Fruit fly (Drosophila melanogaster) whole organism, prepupa: ENCODE measurements around the gene CG42592.

Source experiments
- CG16779 ChIP-seq: fragments of 200-800 bp; sonication (Bioruptor generic); optimal IDR thresholded peaks from 3 replicates; lab custom pipeline; 2017; ENCODE audit warnings: missing biosample characterization, mild to moderate bottlenecking, missing genetic modification characterization
- CG3032 ChIP-seq: fragments of 200-800 bp; optimal IDR thresholded peaks from 2 replicates; lab custom pipeline; 2019; ENCODE audit warnings: missing biosample characterization, mild to moderate bottlenecking, missing genetic modification characterization, moderate library complexity
- CG6792 ChIP-seq: fragments of 200-800 bp; sonication (Bioruptor generic); optimal IDR thresholded peaks from 3 replicates; lab custom pipeline; 2016; ENCODE audit warnings: missing biosample characterization, missing genetic modification characterization
- CG7368 ChIP-seq: fragments of 200-800 bp; sonication (Bioruptor generic); optimal IDR thresholded peaks from 3 replicates; lab custom pipeline; 2016; ENCODE audit warnings: missing biosample characterization, missing genetic modification characterization
- CG8319 ChIP-seq: fragments of 200-800 bp; sonication (Bioruptor generic); optimal IDR thresholded peaks from 3 replicates; lab custom pipeline; 2016; ENCODE audit warnings: missing biosample characterization, missing genetic modification characterization
- Eip78C ChIP-seq: fragments of 200-800 bp; sonication (Bioruptor generic); peaks from one replicate; lab custom pipeline; 2016; ENCODE audit warnings: missing biosample characterization, missing genetic modification characterization
- Gug ChIP-seq: fragments of 200-800 bp; sonication (Bioruptor generic); IDR thresholded peaks from 2 replicates; pipeline ENCODE4 v1.3.6; 2022; ENCODE audit warnings: missing biosample characterization, missing genetic modification characterization
- Hr39 ChIP-seq: fragments of 200-800 bp; sonication (Bioruptor generic); optimal IDR thresholded peaks from 2 replicates; lab custom pipeline; 2016; ENCODE audit warnings: missing biosample characterization, missing genetic modification characterization
- Lpt ChIP-seq: fragments of 200-800 bp; sonication (Bioruptor generic); optimal IDR thresholded peaks from 3 replicates; lab custom pipeline; 2016; ENCODE audit warnings: missing biosample characterization, missing genetic modification characterization
- acj6 ChIP-seq: fragments of 200-800 bp; sonication (Bioruptor generic); optimal IDR thresholded peaks from 3 replicates; lab custom pipeline; 2016; ENCODE audit warnings: missing biosample characterization, missing genetic modification characterization
- pdm3 ChIP-seq: fragments of 200-800 bp; sonication (Bioruptor generic); optimal IDR thresholded peaks from 3 replicates; lab custom pipeline; 2016; ENCODE audit warnings: missing biosample characterization, missing genetic modification characterization
- spab ChIP-seq: fragments of 200-800 bp; sonication (Bioruptor generic); optimal IDR thresholded peaks from 2 replicates; lab custom pipeline; 2017; ENCODE audit warnings: missing biosample characterization, mild to moderate bottlenecking, missing genetic modification characterization, missing genetic modification reagents
- svp ChIP-seq: fragments of 200-800 bp; sonication (Bioruptor generic); peaks from one replicate; lab custom pipeline; 2016; ENCODE audit warnings: missing biosample characterization, missing genetic modification characterization

DNA sequence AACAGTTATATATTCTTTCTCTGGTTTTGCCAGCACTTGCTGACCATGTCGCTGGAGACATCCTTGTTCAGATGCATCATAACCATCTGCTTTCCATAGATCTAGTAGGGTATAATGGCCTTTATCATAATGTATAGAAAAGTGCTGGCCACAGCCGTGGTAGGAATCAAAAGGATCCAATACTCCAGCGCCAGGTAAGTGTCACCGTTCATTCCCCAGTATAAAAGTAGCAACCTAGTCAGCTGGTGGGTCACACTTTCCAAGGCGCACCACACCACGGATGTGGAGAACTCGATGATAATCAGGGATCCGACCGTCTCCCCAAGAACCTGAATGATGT, 408 bp downstream of the CG42592 start, which contains the start of gene Prtl99C:
- TF ChIP-seq CG6792 (GFP tag; lab: Kevin White, UChicago) (no peak), acj6 (GFP tag; lab: Kevin White, UChicago) (no peak), svp (GFP tag; lab: Kevin White, UChicago) (no peak), CG16779 (tag; lab: Kevin White, UChicago) (no peak), Lpt (GFP tag; lab: Kevin White, UChicago) (no peak), Gug (GFP tag; lab: Robert Waterston, UW) (no peak), Eip78C (GFP tag; lab: Kevin White, UChicago) (no peak), CG7368 (GFP tag; lab: Kevin White, UChicago) (no peak), spab (GFP tag; lab: Kevin White, UChicago) (no peak), Hr39 (GFP tag; lab: Kevin White, UChicago) (no peak), CG8319 (GFP tag; lab: Kevin White, UChicago) (no peak), CG3032 (tag; lab: Kevin White, UChicago) (no peak), pdm3 (GFP tag; lab: Kevin White, UChicago) (no peak)
